Fruit fly (Drosophila melanogaster) whole organism, prepupa: ENCODE results near the gene crn.

Experiments
- Blimp-1 ChIP-seq: fragments of 200-800 bp; sonication (Bioruptor generic); optimal IDR thresholded peaks from 3 replicates; lab custom pipeline; 2017; ENCODE audit warnings: missing biosample characterization, missing genetic modification characterization, mild to moderate bottlenecking, moderate library complexity, missing genetic modification reagents
- CG10631 ChIP-seq: fragments of 200-800 bp; sonication (Bioruptor generic); optimal IDR thresholded peaks from 2 replicates; lab custom pipeline; 2016; ENCODE audit warnings: missing biosample characterization, missing genetic modification characterization
- CG10669 ChIP-seq: fragments of 200-800 bp; sonication (Bioruptor generic); optimal IDR thresholded peaks from 3 replicates; lab custom pipeline; 2018; ENCODE audit warnings: missing biosample characterization, mild to moderate bottlenecking, missing genetic modification characterization, moderate library complexity
- CG11294 ChIP-seq: fragments of 200-800 bp; sonication (Bioruptor generic); IDR thresholded peaks from 2 replicates; pipeline ENCODE4 v1.3.6; 2022; ENCODE audit warnings: missing biosample characterization, missing genetic modification characterization
- CG11902 ChIP-seq: fragments of 200-800 bp; sonication (Bioruptor generic); optimal IDR thresholded peaks from 3 replicates; lab custom pipeline; 2016; ENCODE audit warnings: missing biosample characterization, missing genetic modification characterization
- CG15336 ChIP-seq: fragments of 200-800 bp; sonication (Bioruptor generic); IDR thresholded peaks from 2 replicates; pipeline ENCODE4 v1.3.6; 2022; ENCODE audit warnings: missing biosample characterization, missing genetic modification characterization
- CG1621 ChIP-seq: fragments of 200-800 bp; sonication (Bioruptor generic); optimal IDR thresholded peaks from 3 replicates; lab custom pipeline; 2018; ENCODE audit warnings: missing biosample characterization, mild to moderate bottlenecking, missing genetic modification characterization
- CG16779 ChIP-seq: fragments of 200-800 bp; sonication (Bioruptor generic); optimal IDR thresholded peaks from 3 replicates; lab custom pipeline; 2017; ENCODE audit warnings: missing biosample characterization, mild to moderate bottlenecking, missing genetic modification characterization
- CG3032 ChIP-seq: fragments of 200-800 bp; optimal IDR thresholded peaks from 2 replicates; lab custom pipeline; 2019; ENCODE audit warnings: missing biosample characterization, mild to moderate bottlenecking, missing genetic modification characterization, moderate library complexity
- CG32006 ChIP-seq: fragments of 200-800 bp; sonication (Bioruptor generic); optimal IDR thresholded peaks from 3 replicates; lab custom pipeline; 2017; ENCODE audit warnings: missing biosample characterization, mild to moderate bottlenecking, missing genetic modification characterization
- CG34406 ChIP-seq: fragments of 200-800 bp; sonication (Bioruptor generic); optimal IDR thresholded peaks from 3 replicates; lab custom pipeline; 2016; ENCODE audit warnings: missing biosample characterization, missing genetic modification characterization
- CG3919 ChIP-seq: fragments of 200-800 bp; sonication (Bioruptor generic); optimal IDR thresholded peaks from 3 replicates; lab custom pipeline; 2016; ENCODE audit warnings: missing biosample characterization, missing genetic modification characterization
- CG4318 ChIP-seq: fragments of 200-800 bp; sonication (Bioruptor generic); optimal IDR thresholded peaks from 3 replicates; lab custom pipeline; 2017; ENCODE audit warnings: missing biosample characterization, mild to moderate bottlenecking, missing genetic modification characterization
- CG6276 ChIP-seq: fragments of 200-800 bp; sonication (Bioruptor generic); optimal IDR thresholded peaks from 2 replicates; lab custom pipeline; 2017; ENCODE audit warnings: missing biosample characterization, mild to moderate bottlenecking, missing genetic modification characterization
- CG6792 ChIP-seq: fragments of 200-800 bp; sonication (Bioruptor generic); optimal IDR thresholded peaks from 3 replicates; lab custom pipeline; 2016; ENCODE audit warnings: missing biosample characterization, missing genetic modification characterization
- CG6808 ChIP-seq: fragments of 200-800 bp; sonication (Bioruptor generic); optimal IDR thresholded peaks from 3 replicates; lab custom pipeline; 2017; ENCODE audit warnings: missing biosample characterization, missing genetic modification characterization, mild to moderate bottlenecking, moderate library complexity, missing genetic modification reagents
- CG6854 ChIP-seq: fragments of 200-800 bp; sonication (Bioruptor generic); optimal IDR thresholded peaks from 2 replicates; lab custom pipeline; 2017; ENCODE audit warnings: missing biosample characterization, mild to moderate bottlenecking, missing genetic modification characterization
- CG7368 ChIP-seq: fragments of 200-800 bp; sonication (Bioruptor generic); optimal IDR thresholded peaks from 3 replicates; lab custom pipeline; 2016; ENCODE audit warnings: missing biosample characterization, missing genetic modification characterization
- CG8119 ChIP-seq: fragments of 200-800 bp; sonication (Bioruptor generic); IDR thresholded peaks from 3 replicates; pipeline ENCODE4 v1.3.6; 2022; ENCODE audit warnings: missing biosample characterization, missing genetic modification characterization
- CG8319 ChIP-seq: fragments of 200-800 bp; sonication (Bioruptor generic); optimal IDR thresholded peaks from 3 replicates; lab custom pipeline; 2016; ENCODE audit warnings: missing biosample characterization, missing genetic modification characterization
- CG8632 ChIP-seq: fragments of 200-800 bp; sonication (Bioruptor generic); optimal IDR thresholded peaks from 3 replicates; lab custom pipeline; 2016; ENCODE audit warnings: missing biosample characterization, missing genetic modification characterization
- CG9139 ChIP-seq: fragments of 200-800 bp; sonication (Bioruptor generic); optimal IDR thresholded peaks from 3 replicates; lab custom pipeline; 2017; ENCODE audit warnings: missing biosample characterization, mild to moderate bottlenecking, missing genetic modification characterization
- Eip75B ChIP-seq: fragments of 200-800 bp; sonication (Bioruptor generic); optimal IDR thresholded peaks from 3 replicates; lab custom pipeline; 2016; ENCODE audit warnings: missing biosample characterization, missing genetic modification characterization
- Eip78C ChIP-seq: fragments of 200-800 bp; sonication (Bioruptor generic); peaks from one replicate; lab custom pipeline; 2016; ENCODE audit warnings: missing biosample characterization, missing genetic modification characterization
- Eip93F ChIP-seq: fragments of 200-800 bp; sonication (Bioruptor generic); optimal IDR thresholded peaks from 2 replicates; lab custom pipeline; 2016; ENCODE audit warnings: missing biosample characterization, mild to moderate bottlenecking, missing genetic modification characterization
- Ets96B ChIP-seq: fragments of 200-800 bp; optimal IDR thresholded peaks from 2 replicates; lab custom pipeline; 2019; ENCODE audit warnings: missing biosample characterization, mild to moderate bottlenecking, missing genetic modification characterization, moderate library complexity
- Hr38 ChIP-seq: sonication (Bioruptor generic); optimal IDR thresholded peaks from 2 replicates; lab custom pipeline; 2016; ENCODE audit warnings: missing biosample characterization, missing genetic modification characterization
- Hr39 ChIP-seq: fragments of 200-800 bp; sonication (Bioruptor generic); optimal IDR thresholded peaks from 2 replicates; lab custom pipeline; 2016; ENCODE audit warnings: missing biosample characterization, missing genetic modification characterization
- Lpt ChIP-seq: fragments of 200-800 bp; sonication (Bioruptor generic); optimal IDR thresholded peaks from 3 replicates; lab custom pipeline; 2016; ENCODE audit warnings: missing biosample characterization, missing genetic modification characterization
- Met ChIP-seq: fragments of 200-800 bp; sonication (Bioruptor generic); optimal IDR thresholded peaks from 3 replicates; lab custom pipeline; 2016; ENCODE audit warnings: missing biosample characterization, missing genetic modification characterization
- OdsH ChIP-seq: fragments of 200-800 bp; sonication (Bioruptor generic); optimal IDR thresholded peaks from 3 replicates; lab custom pipeline; 2016; ENCODE audit warnings: missing biosample characterization, missing genetic modification characterization
- Smox ChIP-seq: fragments of 200-800 bp; sonication (Bioruptor generic); optimal IDR thresholded peaks from 3 replicates; lab custom pipeline; 2016; ENCODE audit warnings: missing biosample characterization, missing genetic modification characterization
- Sox14 ChIP-seq: fragments of 200-800 bp; sonication (Bioruptor generic); optimal IDR thresholded peaks from 3 replicates; lab custom pipeline; 2016; ENCODE audit warnings: missing biosample characterization, missing genetic modification characterization
- Sox15 ChIP-seq: fragments of 200-800 bp; sonication (Bioruptor generic); optimal IDR thresholded peaks from 3 replicates; lab custom pipeline; 2016; ENCODE audit warnings: missing biosample characterization, missing genetic modification characterization
- acj6 ChIP-seq: fragments of 200-800 bp; sonication (Bioruptor generic); optimal IDR thresholded peaks from 3 replicates; lab custom pipeline; 2016; ENCODE audit warnings: missing biosample characterization, missing genetic modification characterization
- cyc ChIP-seq: fragments of 200-800 bp; sonication (Bioruptor generic); optimal IDR thresholded peaks from 3 replicates; lab custom pipeline; 2016; ENCODE audit warnings: missing biosample characterization, missing genetic modification characterization
- dsx ChIP-seq: fragments of 200-800 bp; optimal IDR thresholded peaks from 3 replicates; lab custom pipeline; 2019; ENCODE audit warnings: missing biosample characterization, mild to moderate bottlenecking, missing genetic modification characterization, moderate library complexity; ENCODE audit not compliant: poor library complexity, severe bottlenecking
- eg ChIP-seq: fragments of 200-800 bp; sonication (Bioruptor generic); IDR thresholded peaks from 3 replicates; pipeline ENCODE4 v1.3.6; 2022; ENCODE audit warnings: missing biosample characterization, missing genetic modification characterization
- esn ChIP-seq: fragments of 200-800 bp; sonication (Bioruptor generic); optimal IDR thresholded peaks from 2 replicates; lab custom pipeline; 2016; ENCODE audit warnings: missing biosample characterization, mild to moderate bottlenecking, missing genetic modification characterization, moderate library complexity
- fd59A ChIP-seq: fragments of 200-800 bp; sonication (Bioruptor generic); optimal IDR thresholded peaks from 2 replicates; lab custom pipeline; 2017; ENCODE audit warnings: missing biosample characterization, mild to moderate bottlenecking, missing genetic modification characterization, missing genetic modification reagents
- fd85E ChIP-seq: fragments of 200-800 bp; sonication (Bioruptor generic); optimal IDR thresholded peaks from 3 replicates; lab custom pipeline; 2016; ENCODE audit warnings: missing biosample characterization, missing genetic modification characterization
- lz ChIP-seq: fragments of 200-800 bp; sonication (Bioruptor generic); optimal IDR thresholded peaks from 3 replicates; lab custom pipeline; 2016; ENCODE audit warnings: missing biosample characterization, missing genetic modification characterization
- spab ChIP-seq: fragments of 200-800 bp; sonication (Bioruptor generic); optimal IDR thresholded peaks from 2 replicates; lab custom pipeline; 2017; ENCODE audit warnings: missing biosample characterization, mild to moderate bottlenecking, missing genetic modification characterization, missing genetic modification reagents
- ss ChIP-seq, 2 experiments: fragments of 200-800 bp; sonication (Bioruptor generic); optimal IDR thresholded peaks; 2 replicates in 1 of 2; 3 replicates in 1 of 2; lab custom pipeline; 2017 to 2018; ENCODE audit warnings: mild to moderate bottlenecking in 2 of 2, missing biosample characterization in 2 of 2, missing genetic modification characterization in 2 of 2, moderate library complexity in 1 of 2
- topi ChIP-seq: fragments of 200-800 bp; sonication (Bioruptor generic); optimal IDR thresholded peaks from 3 replicates; lab custom pipeline; 2016; ENCODE audit warnings: missing biosample characterization, missing genetic modification characterization
- vri ChIP-seq: fragments of 200-800 bp; sonication (Bioruptor generic); optimal IDR thresholded peaks from 3 replicates; lab custom pipeline; 2016; ENCODE audit warnings: missing biosample characterization, mild to moderate bottlenecking, missing genetic modification characterization

The crn gene

DNA sequence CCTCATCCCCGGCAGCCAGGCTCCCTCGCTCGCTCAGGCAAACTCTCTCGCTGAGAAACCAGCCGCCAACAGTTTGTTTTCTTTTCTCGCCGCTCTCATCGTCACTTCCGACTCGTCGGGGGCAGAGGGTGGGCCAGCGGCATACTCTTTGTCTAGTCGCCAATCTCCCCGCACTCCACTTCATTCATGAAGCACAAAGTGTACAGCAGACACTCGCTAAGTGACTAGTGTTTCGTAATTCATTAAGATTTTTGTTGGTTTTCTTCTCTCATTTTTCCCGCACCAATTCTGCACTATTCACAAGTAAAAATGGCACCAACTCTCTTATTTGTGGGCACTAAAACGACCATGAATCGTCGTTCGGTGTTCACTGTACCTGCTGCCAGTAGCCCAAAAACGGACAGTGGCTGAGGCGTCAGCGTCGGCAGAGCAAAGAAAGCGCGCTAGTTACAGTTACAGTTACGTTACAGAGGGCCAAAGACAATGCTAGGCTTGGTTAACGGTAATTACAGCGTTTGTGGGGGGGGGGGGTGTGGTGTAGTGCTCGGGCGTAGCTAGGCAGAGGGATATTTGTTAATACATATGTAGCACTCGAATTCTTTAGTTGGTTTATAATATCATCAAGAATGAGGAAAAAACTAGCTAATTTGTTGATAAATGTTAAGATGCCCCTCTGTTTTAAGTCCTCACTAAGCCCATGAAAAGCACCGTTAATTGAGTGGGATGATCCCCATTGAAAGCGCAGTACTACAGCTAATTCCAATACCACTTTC, 47.8 kb upstream of the crn start (continued):
- TF ChIP-seq CG34406 (GFP tag; lab: Kevin White, UChicago), result peak; percentile 87
- peak; percentile 76 for TF ChIP-seq CG9139
- peak; percentile 86 for TF ChIP-seq dsx (GFP tag; lab: Kevin White, UChicago)
- TF ChIP-seq Hr38, result peak; percentile 92
- peak; percentile 88 for TF ChIP-seq CG8632 (GFP tag; lab: Kevin White, UChicago)
- peak; percentile 98 for TF ChIP-seq Eip78C
- peak; percentile 85 for TF ChIP-seq vri (GFP tag; lab: Kevin White, UChicago)
- peak; percentile 91 for TF ChIP-seq CG11902
- TF ChIP-seq CG11294 (GFP tag; lab: Robert Waterston, UW), result peak; percentile 93
- TF ChIP-seq CG10669 (GFP tag; lab: Kevin White, UChicago), result peak; percentile 93
- TF ChIP-seq Eip93F, result peak; percentile 54
- peak; percentile 76 for TF ChIP-seq CG8319 (GFP tag; lab: Kevin White, UChicago)
- TF ChIP-seq ss (GFP tag; optimal IDR thresholded peaks at IDR 0.05; lab: Kevin White, UChicago), result peak; percentile 70 to 92
- peak; percentile 95 for TF ChIP-seq Hr39
- TF ChIP-seq OdsH, result peak; percentile 96
- peak; percentile 98 for TF ChIP-seq Sox14 (GFP tag; lab: Kevin White, UChicago)
- TF ChIP-seq CG6854 (GFP tag; lab: Kevin White, UChicago), result peak; percentile 42
- peak; percentile 96 for TF ChIP-seq CG10631
- TF ChIP-seq CG15336, result peak; percentile 97

DNA sequence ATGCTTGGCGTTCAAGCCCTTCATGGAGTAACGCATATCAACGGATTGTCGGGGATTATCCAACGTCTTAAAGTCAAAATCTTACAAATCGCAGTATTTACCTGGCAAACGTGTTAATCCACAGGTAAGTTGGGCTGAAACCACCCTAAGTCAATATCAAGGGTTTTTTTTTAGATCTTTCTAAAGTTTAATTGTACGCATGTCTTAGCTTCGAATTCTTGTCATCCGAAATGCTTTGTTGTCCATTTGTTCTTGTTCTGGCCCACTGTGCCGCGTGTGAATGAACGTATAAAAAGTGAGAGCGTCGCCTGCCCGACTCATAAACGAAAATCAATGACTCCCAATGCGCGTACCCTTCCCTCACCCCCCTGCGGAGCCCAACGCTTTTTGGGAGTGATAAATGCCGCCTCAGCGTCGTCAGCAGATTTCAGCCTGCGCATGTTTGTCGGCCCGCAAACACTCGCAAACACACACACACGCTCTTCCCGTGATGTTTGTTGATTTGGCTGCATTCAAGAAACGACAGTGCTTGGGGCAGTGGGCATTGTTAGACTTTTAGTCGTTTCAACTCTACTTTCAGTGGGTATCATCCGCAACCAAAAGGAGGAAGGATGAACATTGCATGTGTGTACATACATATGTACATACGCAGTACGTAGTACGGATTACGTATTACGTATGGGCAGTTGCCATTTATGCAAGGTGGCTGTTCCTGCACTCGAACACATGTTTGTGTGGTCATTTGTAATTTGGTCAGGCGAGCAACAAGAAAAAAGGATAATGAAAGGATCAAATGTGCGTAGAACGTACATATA, 46.7 kb upstream of the crn start:
- TF ChIP-seq CG4318 (GFP tag; lab: Kevin White, UChicago), result peak; percentile 89
- peak; percentile 94 for TF ChIP-seq OdsH
- TF ChIP-seq eg, result peak; percentile 47; the same call in 2 of the 3 replicates
- TF ChIP-seq fd59A, result peak; percentile 95
- peak; percentile 31; the same call in 1 of the 2 replicates for TF ChIP-seq CG11294 (GFP tag; lab: Robert Waterston, UW)
- peak; percentile 97 for TF ChIP-seq CG32006
- TF ChIP-seq Met (GFP tag; lab: Kevin White, UChicago), result peak; percentile 97
- peak; percentile 88 for TF ChIP-seq fd85E (GFP tag; lab: Kevin White, UChicago)
- peak; percentile 93 for TF ChIP-seq CG16779 (tag; lab: Kevin White, UChicago)
- TF ChIP-seq CG3919 (GFP tag; lab: Kevin White, UChicago), result peak; percentile 91
- peak; percentile 96 for TF ChIP-seq Blimp-1 (GFP tag; lab: Kevin White, UChicago)
- TF ChIP-seq vri (GFP tag; lab: Kevin White, UChicago), result peak; percentile 86
- TF ChIP-seq Sox15 (GFP tag; lab: Kevin White, UChicago), result peak; percentile 92
- peak; percentile 89 for TF ChIP-seq CG6854 (GFP tag; lab: Kevin White, UChicago)
- TF ChIP-seq Ets96B (tag; lab: Kevin White, UChicago), result peak; percentile 90
- peak; percentile 92 for TF ChIP-seq CG10669 (GFP tag; lab: Kevin White, UChicago)
- TF ChIP-seq CG3032 (tag; lab: Kevin White, UChicago), result peak; percentile 89
- peak; percentile 95 for TF ChIP-seq Smox (GFP tag; lab: Kevin White, UChicago)
- peak; percentile 96 for TF ChIP-seq Sox14 (GFP tag; lab: Kevin White, UChicago)
- TF ChIP-seq CG6792, result peak; percentile 96
- peak; percentile 93 for TF ChIP-seq CG8632 (GFP tag; lab: Kevin White, UChicago)
- TF ChIP-seq esn, result peak; percentile 96
- TF ChIP-seq CG1621 (tag; lab: Kevin White, UChicago), result peak; percentile 89
- peak; percentile 90 for TF ChIP-seq Lpt (GFP tag; lab: Kevin White, UChicago)
- TF ChIP-seq CG8319 (GFP tag; lab: Kevin White, UChicago), result peak; percentile 91
- TF ChIP-seq acj6 (GFP tag; lab: Kevin White, UChicago), result peak; percentile 93
- peak; percentile 87 for TF ChIP-seq CG8119
- TF ChIP-seq spab (GFP tag; lab: Kevin White, UChicago), result peak; percentile 90
- TF ChIP-seq Hr39, result peak; percentile 94
- peak; percentile 97 for TF ChIP-seq topi (GFP tag; lab: Kevin White, UChicago)
- peak; percentile 90 for TF ChIP-seq CG7368 (GFP tag; lab: Kevin White, UChicago)
- peak; percentile 96 for TF ChIP-seq lz (GFP tag; lab: Kevin White, UChicago)
- TF ChIP-seq Eip75B (GFP tag; lab: Kevin White, UChicago), result peak; percentile 96
- TF ChIP-seq CG6808, result peak; percentile 94
- peak; percentile 93 for TF ChIP-seq CG6276
- peak; percentile 93 for TF ChIP-seq cyc (GFP tag; lab: Kevin White, UChicago)
